Fruit fly (Drosophila melanogaster): Measurements from ENCODE around the gene ranshi.

- TF ChIP-seq psq (optimal IDR thresholded peaks at IDR 0.05) (no peak), usp (GFP tag; optimal IDR thresholded peaks at IDR 0.05) (no peak), pan (optimal IDR thresholded peaks at IDR 0.05) (no peak), EcR (GFP tag; optimal IDR thresholded peaks at IDR 0.05) (no peak), CG8478 (optimal IDR thresholded peaks at IDR 0.05) (no peak), Dll (optimal IDR thresholded peaks at IDR 0.05) (no peak)
Measured at dm6 chr3R:8699230-8699629, 30.3 kb downstream of the ranshi start.

Measured in whole organism.